Worm (Caenorhabditis elegans) whole organism, late embryonic: ENCODE results near the gene C23H3.9.

ENCODE experiments used
- C08G9.2 ChIP-seq: sonication (generic microtip); optimal IDR thresholded peaks from 2 replicates; lab custom pipeline; 2016; ENCODE audit warnings: mild to moderate bottlenecking, missing genetic modification characterization, moderate library complexity, missing compliant biosample characterization
- C38D4.7 ChIP-seq: fragments of 200-800 bp; sonication (Bioruptor generic); optimal IDR thresholded peaks from 2 replicates; lab custom pipeline; 2018; ENCODE audit warnings: mild to moderate bottlenecking, missing genetic modification characterization, moderate library complexity, missing compliant biosample characterization
- K02D7.2 ChIP-seq: sonication (generic microtip); optimal IDR thresholded peaks from 2 replicates; lab custom pipeline; 2017; ENCODE audit warnings: mild to moderate bottlenecking, missing genetic modification characterization, missing compliant biosample characterization
- K09A11.1 ChIP-seq: sonication (generic microtip); optimal IDR thresholded peaks from 2 replicates; lab custom pipeline; 2017; ENCODE audit warnings: antibody characterized with exemption, mild to moderate bottlenecking, missing genetic modification characterization, missing compliant biosample characterization; ENCODE audit not compliant: insufficient read depth
- T23F11.4 ChIP-seq: fragments of 200-800 bp; sonication (Bioruptor generic); optimal IDR thresholded peaks from 2 replicates; lab custom pipeline; 2018; ENCODE audit warnings: mild to moderate bottlenecking, missing genetic modification characterization, missing compliant biosample characterization
- ama-1 ChIP-seq: fragments of 150-350 bp; optimal IDR thresholded peaks from 2 replicates; lab custom pipeline; 2014
- ceh-19 ChIP-seq: fragments of 200-800 bp; sonication (Bioruptor generic); optimal IDR thresholded peaks from 2 replicates; lab custom pipeline; 2018; ENCODE audit warnings: mild to moderate bottlenecking, missing genetic modification characterization, missing compliant biosample characterization
- ceh-24 ChIP-seq: sonication (generic microtip); optimal IDR thresholded peaks from 2 replicates; lab custom pipeline; 2016; ENCODE audit warnings: mild to moderate bottlenecking, missing genetic modification characterization, missing compliant biosample characterization
- ceh-30 ChIP-seq: fragments of 150-350 bp; optimal IDR thresholded peaks from 2 replicates; lab custom pipeline; 2014; ENCODE audit warnings: missing biosample characterization, missing genetic modification characterization
- ceh-45 ChIP-seq: fragments of 200-800 bp; sonication (Bioruptor generic); IDR thresholded peaks from 2 replicates; pipeline ENCODE4 v1.3.6; 2022; ENCODE audit warnings: missing genetic modification reagents, missing genetic modification characterization, missing compliant biosample characterization
- ceh-48 ChIP-seq: sonication (generic microtip); optimal IDR thresholded peaks from 2 replicates; lab custom pipeline; 2016; ENCODE audit warnings: missing genetic modification characterization, inconsistent platforms, missing compliant biosample characterization
- ceh-6 ChIP-seq: fragments of 200-800 bp; sonication (Bioruptor generic); optimal IDR thresholded peaks from 2 replicates; lab custom pipeline; 2018; ENCODE audit warnings: mild to moderate bottlenecking, missing genetic modification characterization, missing compliant biosample characterization
- ceh-9 ChIP-seq: sonication (generic microtip); optimal IDR thresholded peaks from 2 replicates; lab custom pipeline; 2016; ENCODE audit warnings: mild to moderate bottlenecking, missing genetic modification characterization, inconsistent platforms, missing compliant biosample characterization
- che-1 ChIP-seq: sonication (generic microtip); optimal IDR thresholded peaks from 2 replicates; lab custom pipeline; 2016; ENCODE audit warnings: mild to moderate bottlenecking, missing genetic modification characterization, missing compliant biosample characterization
- ets-4 ChIP-seq: sonication (generic microtip); optimal IDR thresholded peaks from 2 replicates; lab custom pipeline; 2016; ENCODE audit warnings: missing genetic modification characterization, missing compliant biosample characterization
- eyg-1 ChIP-seq: sonication (generic microtip); optimal IDR thresholded peaks from 2 replicates; lab custom pipeline; 2016; ENCODE audit warnings: missing genotype, missing genetic modification characterization, missing compliant biosample characterization
- fax-1 ChIP-seq: sonication (generic microtip); optimal IDR thresholded peaks from 2 replicates; lab custom pipeline; 2016; ENCODE audit warnings: missing genotype, missing genetic modification characterization, missing compliant biosample characterization
- fkh-10 ChIP-seq: fragments of 150-350 bp; optimal IDR thresholded peaks from 2 replicates; lab custom pipeline; 2014; ENCODE audit warnings: missing biosample characterization, missing genetic modification reagents, missing genetic modification characterization
- fkh-6 ChIP-seq: sonication (generic microtip); optimal IDR thresholded peaks from 2 replicates; lab custom pipeline; 2016; ENCODE audit warnings: missing genetic modification characterization, missing compliant biosample characterization
- hlh-13 ChIP-seq: fragments of 200-800 bp; sonication (Bioruptor generic); optimal IDR thresholded peaks from 2 replicates; lab custom pipeline; 2018; ENCODE audit warnings: mild to moderate bottlenecking, missing genetic modification characterization, missing compliant biosample characterization
- hlh-15 ChIP-seq: sonication (generic microtip); optimal IDR thresholded peaks from 2 replicates; lab custom pipeline; 2016; ENCODE audit warnings: missing genetic modification characterization, missing compliant biosample characterization
- hlh-30 ChIP-seq: sonication (generic microtip); optimal IDR thresholded peaks from 2 replicates; lab custom pipeline; 2017; ENCODE audit warnings: antibody characterized with exemption, missing genetic modification characterization, missing compliant biosample characterization; ENCODE audit not compliant: insufficient read depth
- hlh-6 ChIP-seq: sonication (generic microtip); optimal IDR thresholded peaks from 2 replicates; lab custom pipeline; 2016; ENCODE audit warnings: missing genotype, missing genetic modification characterization, missing compliant biosample characterization
- hlh-8 ChIP-seq: sonication (generic microtip); optimal IDR thresholded peaks from 2 replicates; lab custom pipeline; 2016; ENCODE audit warnings: missing genotype, missing genetic modification characterization, missing compliant biosample characterization
- madf-2 ChIP-seq: sonication (generic microtip); optimal IDR thresholded peaks from 2 replicates; lab custom pipeline; 2017; ENCODE audit warnings: missing genetic modification characterization, missing compliant biosample characterization
- nfya-1 ChIP-seq: sonication (generic microtip); optimal IDR thresholded peaks from 2 replicates; lab custom pipeline; 2017; ENCODE audit warnings: missing genetic modification characterization, mild to moderate bottlenecking, missing compliant biosample characterization, antibody characterized with exemption, moderate library complexity
- nhr-11 ChIP-seq: fragments of 150-350 bp; optimal IDR thresholded peaks from 2 replicates; lab custom pipeline; 2014; ENCODE audit warnings: missing biosample characterization, missing genetic modification characterization
- nhr-232 ChIP-seq: sonication (generic microtip); optimal IDR thresholded peaks from 2 replicates; lab custom pipeline; 2016; ENCODE audit warnings: missing genetic modification characterization, missing compliant biosample characterization
- npax-4 ChIP-seq: sonication (generic microtip); optimal IDR thresholded peaks from 2 replicates; lab custom pipeline; 2016; ENCODE audit warnings: missing genetic modification characterization, missing compliant biosample characterization
- odd-2 ChIP-seq: sonication (generic microtip); optimal IDR thresholded peaks from 2 replicates; lab custom pipeline; 2017; ENCODE audit warnings: antibody characterized with exemption, mild to moderate bottlenecking, missing genetic modification characterization, missing compliant biosample characterization
- pat-9 ChIP-seq: fragments of 200-800 bp; sonication (Bioruptor generic); optimal IDR thresholded peaks from 2 replicates; lab custom pipeline; 2018; ENCODE audit warnings: mild to moderate bottlenecking, missing genetic modification characterization, moderate library complexity, missing compliant biosample characterization
- pqm-1 ChIP-seq: sonication (generic microtip); optimal IDR thresholded peaks from 2 replicates; lab custom pipeline; 2016; ENCODE audit warnings: missing genetic modification characterization, missing compliant biosample characterization
- pros-1 ChIP-seq: fragments of 150-350 bp; optimal IDR thresholded peaks from 2 replicates; lab custom pipeline; 2014; ENCODE audit warnings: missing biosample characterization, missing genetic modification reagents, missing genetic modification characterization
- sdc-2 ChIP-seq: sonication (generic microtip); optimal IDR thresholded peaks from 2 replicates; lab custom pipeline; 2016; ENCODE audit warnings: missing genotype, missing genetic modification characterization, missing compliant biosample characterization
- tbx-7 ChIP-seq: sonication (generic microtip); optimal IDR thresholded peaks from 2 replicates; lab custom pipeline; 2016; ENCODE audit warnings: missing genotype, missing genetic modification characterization, missing compliant biosample characterization
- unc-3 ChIP-seq, 2 experiments: fragments of 200-800 bp in 1 of 2; sonication (Bioruptor generic) in 1 of 2; sonication (generic microtip) in 1 of 2; conservative IDR thresholded peaks in 1 of 2; optimal IDR thresholded peaks in 1 of 2; 2 replicates each; pipeline versions ENCODE4 v1.3.6 to Lab custom; 2016 to 2022; ENCODE audit warnings: missing compliant biosample characterization in 2 of 2, missing genetic modification characterization in 2 of 2, missing genetic modification reagents in 1 of 2
- unc-55 ChIP-seq: sonication (generic microtip); optimal IDR thresholded peaks from 2 replicates; lab custom pipeline; 2017; ENCODE audit warnings: missing biosample characterization, missing genetic modification reagents, missing genetic modification characterization
- zip-5 ChIP-seq: sonication (generic microtip); optimal IDR thresholded peaks from 2 replicates; lab custom pipeline; 2016; ENCODE audit warnings: missing genetic modification characterization, missing compliant biosample characterization

Gene C23H3.9

DNA sequence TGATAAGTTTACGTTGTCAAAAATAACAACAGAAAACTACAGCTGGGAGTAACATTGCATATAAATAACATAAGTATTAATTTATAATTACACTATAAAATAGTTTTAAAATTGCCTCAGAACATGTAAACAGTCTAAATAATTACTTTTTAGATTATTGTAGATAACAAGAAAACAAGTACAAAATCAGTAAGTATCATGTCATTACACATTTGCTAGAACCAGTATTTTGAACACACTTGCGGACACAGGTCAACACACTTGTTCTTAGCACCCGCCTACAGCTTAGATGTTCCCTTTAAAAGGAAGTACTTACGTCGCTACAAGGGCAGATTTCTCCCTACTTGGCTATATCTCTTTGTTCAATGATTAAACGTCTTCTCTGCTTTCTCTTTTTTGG, 45.2 kb downstream of the C23H3.9 start, which contains the start of gene F23F1.2:
Gene F23F1.2, plus strand, starts transcription at position 301 of the 400 bp plus-strand sequence.
- TF ChIP-seq nhr-11 (no peak), C08G9.2 (tag; lab: Kevin White, UChicago) (no peak), hlh-13 (GFP tag; lab: Kevin White, UChicago) (no peak), zip-5 (no peak), fax-1 (tag; lab: Kevin White, UChicago) (no peak), T23F11.4 (GFP tag; lab: Kevin White, UChicago) (no peak), ama-1 (lab: Kevin White, UChicago) (no peak), nhr-232 (no peak), hlh-8 (tag; lab: Kevin White, UChicago) (no peak), madf-2 (no peak), ceh-24 (tag; lab: Kevin White, UChicago) (no peak), eyg-1 (tag; lab: Kevin White, UChicago) (no peak), odd-2 (no peak), ceh-48 (tag; lab: Kevin White, UChicago) (no peak), hlh-30 (no peak), ceh-6 (GFP tag; lab: Kevin White, UChicago) (no peak), npax-4 (tag; lab: Kevin White, UChicago) (no peak)

DNA sequence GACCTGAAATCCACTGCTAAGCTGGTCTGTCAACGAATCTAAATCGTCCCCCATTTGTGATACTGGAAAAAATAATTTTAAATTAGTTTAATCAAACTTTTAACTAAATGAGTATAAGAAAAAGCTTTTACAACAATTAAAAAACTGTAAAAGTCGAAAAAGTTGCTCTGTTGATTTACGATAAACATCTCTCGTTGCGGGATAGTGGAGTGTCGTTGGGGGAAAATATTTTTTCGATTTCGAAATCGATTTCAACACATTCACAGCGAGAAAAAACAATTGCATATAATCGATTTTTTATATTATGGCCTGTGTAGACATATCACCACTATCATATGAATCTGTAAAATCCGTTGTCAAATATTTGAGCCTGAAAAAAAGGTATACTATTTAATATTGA, 47.5 kb downstream of the C23H3.9 start, which contains the start of the genes F23F1.5 and fbxc-54:
Gene F23F1.5, minus strand, starts transcription at position 64 of the 400 bp plus-strand sequence.
Gene fbxc-54, plus strand, starts transcription at position 199 of the 400 bp plus-strand sequence.
- TF ChIP-seq K09A11.1 (tag; lab: Kevin White, UChicago) (no peak), hlh-6 (no peak), zip-5 (no peak), ceh-9 (tag; lab: Kevin White, UChicago) (no peak), ceh-45 (GFP tag; lab: Robert Waterston, UW) (no peak), pqm-1 (no peak), fkh-6 (tag; lab: Kevin White, UChicago) (no peak), pat-9 (tag; lab: Kevin White, UChicago) (no peak)

DNA sequence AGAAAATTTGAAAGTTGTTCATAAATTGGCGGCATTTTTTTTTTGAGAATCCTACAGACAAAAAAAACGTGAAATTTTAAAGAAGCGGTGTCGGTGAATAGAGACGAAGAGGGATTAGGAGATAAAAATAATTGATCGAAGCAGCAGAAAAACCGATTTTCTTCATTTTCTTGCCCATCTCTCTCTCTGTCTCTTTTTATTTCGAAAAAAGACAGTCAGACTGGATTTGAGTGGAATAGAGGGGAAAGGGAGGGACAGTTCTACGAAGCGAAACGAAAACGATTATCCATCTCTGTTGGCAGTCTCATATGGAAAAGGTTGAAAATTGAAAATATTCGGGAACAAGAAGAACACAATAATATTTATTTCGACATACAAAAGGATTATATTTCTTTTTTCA, 49.5 kb downstream of the C23H3.9 start:
- no peak for TF ChIP-seq che-1 (tag; lab: Kevin White, UChicago)
- TF ChIP-seq madf-2 = no peak
- TF ChIP-seq nfya-1 = no peak
- no peak for TF ChIP-seq sdc-2 (tag; lab: Kevin White, UChicago)
- no peak for TF ChIP-seq ceh-19 (GFP tag; lab: Kevin White, UChicago)
- no peak for TF ChIP-seq pros-1 (tag; lab: Kevin White, UChicago)
- no peak for TF ChIP-seq ets-4 (tag; lab: Kevin White, UChicago)
- no peak for TF ChIP-seq hlh-8 (tag; lab: Kevin White, UChicago)
- TF ChIP-seq hlh-15 (tag; lab: Kevin White, UChicago) = no peak
- TF ChIP-seq nhr-11 = no peak
- no peak for TF ChIP-seq unc-3 (GFP tag; conservative IDR thresholded peaks at IDR 0.05; lab: Robert Waterston, UW)
- TF ChIP-seq unc-3 (tag; optimal IDR thresholded peaks at IDR 0.05; lab: Kevin White, UChicago) = no peak
- no peak for TF ChIP-seq K02D7.2 (tag; lab: Kevin White, UChicago)
- TF ChIP-seq C38D4.7 (GFP tag; lab: Kevin White, UChicago) = no peak

- no peak for TF ChIP-seq ceh-24 (tag; lab: Kevin White, UChicago)
- TF ChIP-seq ceh-30 (tag; lab: Kevin White, UChicago) = no peak
- no peak for TF ChIP-seq tbx-7 (tag; lab: Kevin White, UChicago)
- no peak for TF ChIP-seq unc-55 (GFP tag; lab: Kevin White, UChicago)
- no peak for TF ChIP-seq fkh-10 (GFP tag; lab: Kevin White, UChicago)
- TF ChIP-seq, all 69 proteins: peak for 0
Observed at ce11 chrII:28283-28682, 50.8 kb downstream of the C23H3.9 start, which contains the start of gene F23F1.4. TSS of gene F23F1.4 (minus strand) at chrII:28423.
